Worm (Caenorhabditis elegans): ENCODE measurements around the gene mdt-8.

- TF ChIP-seq pha-4 (tag; optimal IDR thresholded peaks at IDR 0.05), result no peak
- TF ChIP-seq pha-2 (tag; optimal IDR thresholded peaks at IDR 0.05), result no peak
- TF ChIP-seq ceh-2 (tag; optimal IDR thresholded peaks at IDR 0.05), result no peak
- TF ChIP-seq odd-2 (tag; optimal IDR thresholded peaks at IDR 0.05), result no peak
- no peak for TF ChIP-seq unc-86 (tag; optimal IDR thresholded peaks at IDR 0.05)
These were observed 22.7 kb upstream of the mdt-8 start, which contains the start of gene F54D5.17 for ce11 chrII:11556338-11556737.

Data from whole organism, late embryonic.